Fruit fly (Drosophila melanogaster) whole organism, embryonic: ENCODE data around the gene MEP-1.

ENCODE experiments used
- Bteb2 ChIP-seq: fragments of 200-800 bp; sonication (Bioruptor generic); optimal IDR thresholded peaks from 2 replicates; lab custom pipeline; 2016; ENCODE audit warnings: missing biosample characterization, missing genetic modification characterization
- C15 ChIP-seq: fragments of 200-800 bp; sonication (Bioruptor generic); IDR thresholded peaks from 3 replicates; pipeline ENCODE4 v1.3.6; 2022; ENCODE audit warnings: missing biosample characterization, missing genetic modification characterization
- CG10654 ChIP-seq: fragments of 200-800 bp; sonication (Bioruptor generic); optimal IDR thresholded peaks from 2 replicates; lab custom pipeline; 2016; ENCODE audit warnings: missing biosample characterization, missing genetic modification characterization
- CG13624 ChIP-seq: fragments of 200-800 bp; sonication (Bioruptor generic); optimal IDR thresholded peaks from 2 replicates; lab custom pipeline; 2016; ENCODE audit warnings: missing biosample characterization, missing genetic modification characterization
- CG15073 ChIP-seq: fragments of 200-800 bp; sonication (Bioruptor generic); optimal IDR thresholded peaks from 2 replicates; lab custom pipeline; 2016; ENCODE audit warnings: missing biosample characterization, missing genetic modification characterization
- CG1529 ChIP-seq: fragments of 200-800 bp; sonication (Bioruptor generic); optimal IDR thresholded peaks from 3 replicates; lab custom pipeline; 2018; ENCODE audit warnings: missing biosample characterization, missing genetic modification characterization
- CG15696 ChIP-seq: fragments of 200-800 bp; sonication (Bioruptor generic); optimal IDR thresholded peaks from 2 replicates; lab custom pipeline; 2019; ENCODE audit warnings: missing biosample characterization, mild to moderate bottlenecking, missing genetic modification characterization, moderate library complexity
- CG1602 ChIP-seq: fragments of 200-800 bp; sonication (Bioruptor generic); optimal IDR thresholded peaks from 3 replicates; lab custom pipeline; 2016; ENCODE audit warnings: missing biosample characterization, missing genetic modification characterization
- CG17829 ChIP-seq: fragments of 200-800 bp; optimal IDR thresholded peaks from 2 replicates; lab custom pipeline; 2019; ENCODE audit warnings: missing biosample characterization, mild to moderate bottlenecking, missing genetic modification characterization, moderate library complexity
- CG18011 ChIP-seq: fragments of 200-800 bp; sonication (Bioruptor generic); optimal IDR thresholded peaks from 2 replicates; lab custom pipeline; 2017; ENCODE audit warnings: missing biosample characterization, missing genetic modification characterization, mild to moderate bottlenecking, moderate library complexity, missing genotype
- CG18599 ChIP-seq: fragments of 200-800 bp; sonication (Bioruptor generic); optimal IDR thresholded peaks from 3 replicates; lab custom pipeline; 2017; ENCODE audit warnings: missing biosample characterization, missing genetic modification characterization, mild to moderate bottlenecking, moderate library complexity, missing genetic modification reagents
- CG3065 ChIP-seq: fragments of 200-800 bp; sonication (Bioruptor generic); optimal IDR thresholded peaks from 2 replicates; lab custom pipeline; 2016; ENCODE audit warnings: missing biosample characterization, missing genetic modification characterization
- CG31224 ChIP-seq: fragments of 200-800 bp; sonication (Bioruptor generic); IDR thresholded peaks from 2 replicates; pipeline ENCODE4 v1.3.6; 2022; ENCODE audit warnings: missing biosample characterization, missing genetic modification characterization
- CG3163 ChIP-seq: fragments of 200-800 bp; sonication (Bioruptor generic); optimal IDR thresholded peaks from 3 replicates; lab custom pipeline; 2016; ENCODE audit warnings: missing biosample characterization, missing genetic modification characterization
- CG42726 ChIP-seq: fragments of 200-800 bp; sonication (Bioruptor generic); IDR thresholded peaks from 2 replicates; pipeline ENCODE4 v1.3.6; 2022; ENCODE audit warnings: missing biosample characterization, missing genetic modification characterization; ENCODE audit not compliant: partially characterized antibody
- CG4282 ChIP-seq: fragments of 200-800 bp; sonication (Bioruptor generic); optimal IDR thresholded peaks from 2 replicates; lab custom pipeline; 2016; ENCODE audit warnings: missing biosample characterization, missing genetic modification characterization
- CG4820 ChIP-seq: fragments of 200-800 bp; sonication (Bioruptor generic); optimal IDR thresholded peaks from 3 replicates; lab custom pipeline; 2016; ENCODE audit warnings: missing biosample characterization, missing genetic modification characterization
- CG4854 ChIP-seq: fragments of 200-800 bp; sonication (Bioruptor generic); optimal IDR thresholded peaks from 2 replicates; lab custom pipeline; 2016; ENCODE audit warnings: missing biosample characterization, missing genetic modification characterization, inconsistent platforms
- CG5180 ChIP-seq: fragments of 200-800 bp; sonication (Bioruptor generic); optimal IDR thresholded peaks from 3 replicates; lab custom pipeline; 2017; ENCODE audit warnings: missing biosample characterization, missing genetic modification characterization, mild to moderate bottlenecking, moderate library complexity, missing genetic modification reagents
- CG7786 ChIP-seq: fragments of 200-800 bp; sonication (Bioruptor generic); optimal IDR thresholded peaks from 2 replicates; lab custom pipeline; 2016; ENCODE audit warnings: missing biosample characterization, missing genetic modification characterization
- CG9727 ChIP-seq: fragments of 200-800 bp; sonication (Bioruptor generic); optimal IDR thresholded peaks from 3 replicates; lab custom pipeline; 2017; ENCODE audit warnings: missing biosample characterization, mild to moderate bottlenecking, missing genetic modification characterization
- CG9817 ChIP-seq: fragments of 200-800 bp; sonication (Bioruptor generic); optimal IDR thresholded peaks from 2 replicates; lab custom pipeline; 2018; ENCODE audit warnings: missing biosample characterization, mild to moderate bottlenecking, missing genetic modification characterization, moderate library complexity
- CG9876 ChIP-seq: fragments of 200-800 bp; sonication (Bioruptor generic); optimal IDR thresholded peaks from 2 replicates; lab custom pipeline; 2016; ENCODE audit warnings: missing biosample characterization, missing genetic modification characterization
- HLH4C ChIP-seq: fragments of 200-800 bp; sonication (Bioruptor generic); IDR thresholded peaks from 3 replicates; pipeline ENCODE4 v1.3.6; 2022; ENCODE audit warnings: missing biosample characterization, missing genetic modification characterization; ENCODE audit not compliant: partially characterized antibody
- Hr39 ChIP-seq: fragments of >200 bp; optimal IDR thresholded peaks from 2 replicates; lab custom pipeline; 2017
- Jarid2 ChIP-seq: fragments of 200-800 bp; sonication (Bioruptor generic); optimal IDR thresholded peaks from 3 replicates; lab custom pipeline; 2017; ENCODE audit warnings: mild to moderate bottlenecking, missing biosample characterization, missing genetic modification reagents, missing genetic modification characterization
- Med ChIP-seq: fragments of 200-800 bp; sonication (Bioruptor generic); peaks from one replicate; lab custom pipeline; 2016; ENCODE audit warnings: missing biosample characterization, missing genetic modification characterization, mild to moderate bottlenecking, inconsistent platforms, moderate library complexity
- NFAT ChIP-seq: fragments of 200-800 bp; sonication (Bioruptor generic); IDR thresholded peaks from 2 replicates; pipeline ENCODE4 v1.3.6; 2022; ENCODE audit warnings: missing biosample characterization, missing genetic modification characterization
- Poxn ChIP-seq: fragments of 200-800 bp; sonication (Bioruptor generic); IDR thresholded peaks from 2 replicates; pipeline ENCODE4 v1.3.6; 2022; ENCODE audit warnings: missing biosample characterization, missing genetic modification characterization
- ac ChIP-seq: fragments of 200-800 bp; sonication (Bioruptor generic); optimal IDR thresholded peaks from 3 replicates; lab custom pipeline; 2017; ENCODE audit warnings: missing biosample characterization, mild to moderate bottlenecking, missing genetic modification characterization
- ap ChIP-seq: fragments of 200-800 bp; sonication (Bioruptor generic); IDR thresholded peaks from 2 replicates; pipeline ENCODE4 v1.3.6; 2022; ENCODE audit warnings: missing biosample characterization, missing genetic modification characterization
- ato ChIP-seq: fragments of 200-800 bp; sonication (Bioruptor generic); IDR thresholded peaks from 2 replicates; pipeline ENCODE4 v1.3.6; 2022; ENCODE audit warnings: missing biosample characterization, missing genetic modification characterization; ENCODE audit not compliant: partially characterized antibody
- bbx ChIP-seq: fragments of 200-800 bp; sonication (Bioruptor generic); IDR thresholded peaks from 2 replicates; pipeline ENCODE4 v1.3.6; 2022; ENCODE audit warnings: missing biosample characterization, missing genetic modification characterization; ENCODE audit not compliant: partially characterized antibody
- cad ChIP-seq: fragments of >200 bp; optimal IDR thresholded peaks from 2 replicates; lab custom pipeline; 2017; ENCODE audit warnings: missing biosample characterization, missing genetic modification characterization
- chn ChIP-seq: fragments of 200-800 bp; sonication (Bioruptor generic); optimal IDR thresholded peaks from 2 replicates; lab custom pipeline; 2016; ENCODE audit warnings: missing biosample characterization, missing genetic modification characterization
- ci ChIP-seq: fragments of 200-800 bp; sonication (Bioruptor generic); IDR thresholded peaks from 3 replicates; pipeline ENCODE4 v1.3.6; 2022; ENCODE audit warnings: missing biosample characterization, missing genetic modification characterization
- dan ChIP-seq: fragments of 200-800 bp; sonication (Bioruptor generic); IDR thresholded peaks from 2 replicates; pipeline ENCODE4 v1.3.6; 2022; ENCODE audit warnings: missing biosample characterization, missing genetic modification characterization
- ems ChIP-seq: fragments of 200-800 bp; sonication (Bioruptor generic); optimal IDR thresholded peaks from 3 replicates; lab custom pipeline; 2016; ENCODE audit warnings: missing biosample characterization, missing genetic modification characterization
- eyg ChIP-seq: fragments of 200-800 bp; sonication (Bioruptor generic); optimal IDR thresholded peaks from 3 replicates; lab custom pipeline; 2016; ENCODE audit warnings: missing biosample characterization, missing genetic modification characterization
- fd3F ChIP-seq: fragments of 200-800 bp; sonication (Bioruptor generic); optimal IDR thresholded peaks from 2 replicates; lab custom pipeline; 2018; ENCODE audit warnings: missing biosample characterization, mild to moderate bottlenecking, missing genetic modification characterization, moderate library complexity
- hth ChIP-seq: fragments of >200 bp; optimal IDR thresholded peaks from 2 replicates; lab custom pipeline; 2017; ENCODE audit warnings: inconsistent platforms
- mirr ChIP-seq: fragments of 200-800 bp; sonication (Bioruptor generic); optimal IDR thresholded peaks from 3 replicates; lab custom pipeline; 2018; ENCODE audit warnings: missing biosample characterization, mild to moderate bottlenecking, missing genetic modification characterization
- nerfin-1 ChIP-seq: fragments of 200-800 bp; sonication (Bioruptor generic); optimal IDR thresholded peaks from 3 replicates; lab custom pipeline; 2019; ENCODE audit warnings: missing biosample characterization, mild to moderate bottlenecking, missing genetic modification characterization, moderate library complexity
- pfk ChIP-seq: fragments of 200-800 bp; sonication (Bioruptor generic); optimal IDR thresholded peaks from 2 replicates; lab custom pipeline; 2018; ENCODE audit warnings: missing biosample characterization, mild to moderate bottlenecking, missing genetic modification characterization, moderate library complexity
- pho ChIP-seq: fragments of 200-800 bp; sonication (Bioruptor generic); optimal IDR thresholded peaks from 2 replicates; lab custom pipeline; 2016; ENCODE audit warnings: missing biosample characterization, missing genetic modification characterization
- phol ChIP-seq: fragments of 200-800 bp; sonication (Bioruptor generic); optimal IDR thresholded peaks from 3 replicates; lab custom pipeline; 2018; ENCODE audit warnings: missing biosample characterization, mild to moderate bottlenecking, missing genetic modification characterization, moderate library complexity
- ranshi ChIP-seq: fragments of 200-800 bp; sonication (Bioruptor generic); IDR thresholded peaks from 2 replicates; pipeline ENCODE4 v1.3.6; 2022; ENCODE audit warnings: missing biosample characterization, missing genetic modification characterization
- sisA ChIP-seq: fragments of 200-800 bp; sonication (Bioruptor generic); IDR thresholded peaks from 2 replicates; pipeline ENCODE4 v1.3.6; 2022; ENCODE audit warnings: missing biosample characterization, missing genetic modification characterization
- so ChIP-seq: fragments of 200-800 bp; sonication (Bioruptor generic); IDR thresholded peaks from 3 replicates; pipeline ENCODE4 v1.3.6; 2022; ENCODE audit warnings: missing biosample characterization, missing genetic modification characterization
- tgo ChIP-seq: fragments of 200-800 bp; sonication (Bioruptor generic); IDR thresholded peaks from 3 replicates; pipeline ENCODE4 v1.3.6; 2022; ENCODE audit warnings: missing biosample characterization, missing genetic modification characterization
- ttk ChIP-seq: fragments of 200-800 bp; sonication (Bioruptor generic); IDR thresholded peaks from 2 replicates; pipeline ENCODE4 v2.1.2; 2022; ENCODE audit warnings: missing biosample characterization, missing genetic modification characterization
- twi ChIP-seq: fragments of 200-800 bp; optimal IDR thresholded peaks from 2 replicates; lab custom pipeline; 2019; ENCODE audit warnings: missing biosample characterization, mild to moderate bottlenecking, missing genetic modification characterization, moderate library complexity

MEP-1 gene

DNA sequence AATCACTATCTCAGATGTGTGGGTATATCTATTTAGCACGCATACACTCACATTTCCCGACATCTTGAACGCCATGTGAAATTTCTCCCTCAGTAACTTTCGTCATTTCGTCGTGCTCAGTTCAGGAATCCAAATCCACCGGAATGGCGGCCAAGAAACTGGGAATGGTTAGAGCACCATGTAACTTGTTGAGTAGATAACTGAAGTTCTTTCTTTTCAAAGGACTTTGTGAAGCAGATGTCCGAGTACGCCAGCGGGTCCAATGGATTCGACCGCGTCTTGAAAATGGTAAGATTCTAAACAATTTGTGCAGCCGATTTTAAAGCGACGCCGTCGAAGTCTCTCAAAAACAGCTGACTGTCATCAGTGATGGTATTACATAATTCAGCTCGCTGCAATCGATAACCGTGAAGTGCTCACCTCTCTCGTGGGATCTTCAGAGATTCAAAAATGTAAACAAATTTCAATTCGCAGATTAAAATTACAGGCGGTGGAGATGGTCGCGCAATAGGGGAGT, 32.2 kb upstream of the MEP-1 start, which contains the start of the genes CG16985 and CG12182 (continued):
- TF ChIP-seq fd3F (GFP tag; lab: Kevin White, UChicago) (no peak), bbx (GFP tag; lab: Robert Waterston, UW) (peak; percentile 59), NFAT (no peak), so (no peak), sisA (GFP tag; lab: Robert Waterston, UW) (no peak), Jarid2 (GFP tag; lab: Kevin White, UChicago) (peak; percentile 8), CG10654 (GFP tag; lab: Kevin White, UChicago) (no peak), CG1602 (GFP tag; lab: Kevin White, UChicago) (no peak), CG3163 (no peak), CG15073 (GFP tag; lab: Kevin White, UChicago) (no peak), CG4854 (no peak), ap (GFP tag; lab: Robert Waterston, UW) (no peak), ttk (GFP tag; lab: Robert Waterston, UW) (no peak), CG18599 (GFP tag; lab: Kevin White, UChicago) (no peak), pfk (GFP tag; lab: Kevin White, UChicago) (no peak), CG13624 (GFP tag; lab: Kevin White, UChicago) (peak; percentile 21), C15 (no peak), eyg (GFP tag; lab: Kevin White, UChicago) (no peak), chn (no peak), mirr (GFP tag; lab: Kevin White, UChicago) (no peak), CG15696 (tag; lab: Kevin White, UChicago) (no peak), CG9817 (tag; lab: Kevin White, UChicago) (no peak), ems (GFP tag; lab: Kevin White, UChicago) (no peak), CG31224 (GFP tag; lab: Robert Waterston, UW) (no peak), hth (no peak), pho (GFP tag; lab: Kevin White, UChicago) (peak; percentile 8), CG4820 (GFP tag; lab: Kevin White, UChicago) (no peak), phol (tag; lab: Kevin White, UChicago) (peak; percentile 68), Bteb2 (GFP tag; lab: Kevin White, UChicago) (no peak), CG9876 (no peak), ranshi (no peak), CG3065 (GFP tag; lab: Kevin White, UChicago) (no peak), Med (GFP tag; lab: Kevin White, UChicago) (peak; percentile 83), twi (no peak), CG7786 (GFP tag; lab: Kevin White, UChicago) (peak; percentile 17), ci (GFP tag; lab: Robert Waterston, UW) (no peak), ato (GFP tag; lab: Robert Waterston, UW) (peak; percentile 69), cad (GFP tag; lab: Kevin White, UChicago) (no peak), dan (GFP tag; lab: Robert Waterston, UW) (no peak), CG4282 (GFP tag; lab: Kevin White, UChicago) (no peak), CG42726 (GFP tag; lab: Robert Waterston, UW) (no peak), Hr39 (lab: Kevin White, UChicago) (no peak), CG9727 (no peak), CG1529 (GFP tag; lab: Kevin White, UChicago) (no peak), nerfin-1 (tag; lab: Kevin White, UChicago) (peak; percentile 77), ac (GFP tag; lab: Kevin White, UChicago) (no peak), CG18011 (no peak), CG17829 (peak; percentile 13), CG5180 (GFP tag; lab: Kevin White, UChicago) (no peak), HLH4C (GFP tag; lab: Robert Waterston, UW) (peak; percentile 49; the same call in 1 of the 3 replicates), Poxn (GFP tag; lab: Robert Waterston, UW) (no peak), tgo (GFP tag; lab: Robert Waterston, UW) (no peak)
